Fruit fly (Drosophila melanogaster): ENCODE measurements around the gene CG34426.

Gene CG34426

dm6 chr3L:8763037-8763454, 39.2 kb upstream of the CG34426 start (continued):
- TF ChIP-seq HLH54F (GFP tag; optimal IDR thresholded peaks at IDR 0.05) (peak; percentile 4), Kr (GFP tag; optimal IDR thresholded peaks at IDR 0.05) (no peak), slou (GFP tag; optimal IDR thresholded peaks at IDR 0.05) (no peak), Sry-δ (GFP tag; optimal IDR thresholded peaks at IDR 0.05) (no peak), aop (GFP tag; IDR thresholded peaks at IDR 0.05) (no peak), exex (tag; optimal IDR thresholded peaks at IDR 0.05) (no peak), CG10654 (GFP tag; optimal IDR thresholded peaks at IDR 0.05) (no peak), tll (GFP tag; optimal IDR thresholded peaks at IDR 0.05) (no peak), caup (GFP tag; optimal IDR thresholded peaks at IDR 0.05; ENCODE audit: severe bottlenecking) (no peak), CG17802 (tag; optimal IDR thresholded peaks at IDR 0.05) (no peak), grn (GFP tag; optimal IDR thresholded peaks at IDR 0.05) (peak; percentile 11), CG13123 (GFP tag; optimal IDR thresholded peaks at IDR 0.05) (no peak), pros (GFP tag; optimal IDR thresholded peaks at IDR 0.05) (no peak), cas (GFP tag; IDR thresholded peaks at IDR 0.05) (no peak), CG3281 (GFP tag; optimal IDR thresholded peaks at IDR 0.05) (no peak), Neu2 (GFP tag; optimal IDR thresholded peaks at IDR 0.05; ENCODE audit: borderline replicate concordance) (no peak), jumu (GFP tag; optimal IDR thresholded peaks at IDR 0.05) (peak; percentile 6), luna (GFP tag; optimal IDR thresholded peaks at IDR 0.05) (no peak), wek (GFP tag; optimal IDR thresholded peaks at IDR 0.05) (no peak), CG10959 (GFP tag; IDR thresholded peaks at IDR 0.05) (no peak), CG10321 (GFP tag; IDR thresholded peaks at IDR 0.05) (no peak), lilli (GFP tag; optimal IDR thresholded peaks at IDR 0.05) (peak; percentile 50), croc (GFP tag; conservative IDR thresholded peaks at IDR 0.05) (no peak), unpg (GFP tag; optimal IDR thresholded peaks at IDR 0.05) (peak; percentile 45), Spps (tag; optimal IDR thresholded peaks at IDR 0.05) (no peak), Sry-β (GFP tag; optimal IDR thresholded peaks at IDR 0.05) (no peak), Nf-YB (GFP tag; optimal IDR thresholded peaks at IDR 0.05) (no peak), Doc3 (GFP tag; IDR thresholded peaks at IDR 0.05; ENCODE audit: partially characterized antibody) (no peak), phol (tag; optimal IDR thresholded peaks at IDR 0.05) (peak; percentile 4), CG30403 (GFP tag; optimal IDR thresholded peaks at IDR 0.05) (peak; percentile 45), hb (GFP tag; IDR thresholded peaks at IDR 0.05; ENCODE audit: partially characterized antibody) (0 out of 3 replicates have a peak, but pooled peaks have one; percentile 25), stc (GFP tag; IDR thresholded peaks at IDR 0.05) (peak; percentile 67; the same call in 1 of the 2 replicates), sr (GFP tag; IDR thresholded peaks at IDR 0.05) (peak; percentile 96), CG3065 (GFP tag; optimal IDR thresholded peaks at IDR 0.05) (no peak), CG10431 (GFP tag; optimal IDR thresholded peaks at IDR 0.05) (no peak), Xrp1 (GFP tag; IDR thresholded peaks at IDR 0.05) (peak; percentile 43; the same call in 1 of the 2 replicates), gsb-n (tag; optimal IDR thresholded peaks at IDR 0.05) (no peak), vnd (GFP tag; IDR thresholded peaks at IDR 0.05; ENCODE audit: partially characterized antibody) (peak; percentile 64; the same call in 2 of the 3 replicates), kay (GFP tag; optimal IDR thresholded peaks at IDR 0.05) (no peak), sug (tag; optimal IDR thresholded peaks at IDR 0.05) (no peak), sqz (GFP tag; optimal IDR thresholded peaks at IDR 0.05) (no peak), CG4730 (GFP tag; IDR thresholded peaks at IDR 0.05) (peak; percentile 21; the same call in 1 of the 2 replicates), CG14441 (GFP tag; IDR thresholded peaks at IDR 0.05) (peak; percentile 74), CG1603 (tag; optimal IDR thresholded peaks at IDR 0.05) (peak; percentile 21), CG7745 (tag; optimal IDR thresholded peaks at IDR 0.05) (no peak), CG31441 (GFP tag; IDR thresholded peaks at IDR 0.05) (peak; percentile 55), CG17568 (GFP tag; optimal IDR thresholded peaks at IDR 0.05) (peak; percentile 14), CG17385 (GFP tag; optimal IDR thresholded peaks at IDR 0.05) (peak; percentile 54), CG10209 (GFP tag; optimal IDR thresholded peaks at IDR 0.05) (peak; percentile 42), CG14050 (GFP tag; IDR thresholded peaks at IDR 0.05) (peak; percentile 44; the same call in 2 of the 3 replicates)

Measured in whole organism, embryonic.